Fruit fly (Drosophila melanogaster) whole organism, wandering third instar larva: ENCODE data around the gene CG31663.
A peak's percentile ranks its signal among the peaks of the same experiment; 100 is the strongest.

Source experiments
- Abd-B ChIP-seq: fragments of >200 bp; optimal IDR thresholded peaks from 2 replicates; lab custom pipeline; 2017; ENCODE audit warnings: missing biosample characterization, missing genetic modification characterization
- CG32264 ChIP-seq: fragments of 200-800 bp; sonication (Bioruptor generic); optimal IDR thresholded peaks from 2 replicates; lab custom pipeline; 2016; ENCODE audit warnings: missing biosample characterization, missing genetic modification characterization
- CG9705 ChIP-seq: fragments of 200-800 bp; sonication (Bioruptor generic); optimal IDR thresholded peaks from 2 replicates; lab custom pipeline; 2018; ENCODE audit warnings: missing biosample characterization, mild to moderate bottlenecking, missing genetic modification characterization
- CrebA ChIP-seq: fragments of 200-800 bp; sonication (Bioruptor generic); optimal IDR thresholded peaks from 2 replicates; lab custom pipeline; 2016; ENCODE audit warnings: missing biosample characterization, mild to moderate bottlenecking, missing genetic modification characterization, borderline replicate concordance
- Dfd ChIP-seq: fragments of >200 bp; optimal IDR thresholded peaks from 2 replicates; lab custom pipeline; 2017; ENCODE audit warnings: missing biosample characterization, missing genetic modification characterization
- Dif ChIP-seq: fragments of 200-275, 200-300 bp; sonication (Bioruptor generic); optimal IDR thresholded peaks from 2 replicates; lab custom pipeline; 2018; ENCODE audit warnings: missing biosample characterization, missing genetic modification characterization; ENCODE audit not compliant: partially characterized antibody
- HLH106 ChIP-seq: fragments of 200-800 bp; optimal IDR thresholded peaks from 3 replicates; lab custom pipeline; 2019; ENCODE audit warnings: missing biosample characterization, mild to moderate bottlenecking, missing genetic modification characterization, moderate library complexity
- Hnf4 ChIP-seq: fragments of 200-800 bp; sonication (Bioruptor generic); optimal IDR thresholded peaks from 2 replicates; lab custom pipeline; 2016; ENCODE audit warnings: missing biosample characterization, mild to moderate bottlenecking, missing genetic modification characterization
- Hr83 ChIP-seq: fragments of 200-300 bp; sonication (Bioruptor generic); optimal IDR thresholded peaks from 2 replicates; lab custom pipeline; 2016; ENCODE audit warnings: missing biosample characterization, mild to moderate bottlenecking, missing genetic modification characterization, moderate library complexity; ENCODE audit not compliant: poor library complexity, severe bottlenecking
- Jra ChIP-seq: sonication (Bioruptor generic); optimal IDR thresholded peaks from 2 replicates; lab custom pipeline; 2016; ENCODE audit warnings: missing biosample characterization, missing genetic modification characterization
- Myc ChIP-seq: fragments of >200 bp; optimal IDR thresholded peaks from 2 replicates; lab custom pipeline; 2017
- N ChIP-seq: fragments of >200 bp; optimal IDR thresholded peaks from 2 replicates; lab custom pipeline; 2018; ENCODE audit warnings: missing biosample characterization, missing external identifiers, missing genetic modification characterization
- OdsH ChIP-seq: fragments of 200-800 bp; sonication (Bioruptor generic); optimal IDR thresholded peaks from 2 replicates; lab custom pipeline; 2016; ENCODE audit warnings: missing biosample characterization, mild to moderate bottlenecking, missing genetic modification characterization
- Rel ChIP-seq, 2 experiments: fragments of 200-800 bp; sonication (Bioruptor generic) in 1 of 2; optimal IDR thresholded peaks; 2 replicates in 1 of 2; 3 replicates in 1 of 2; lab custom pipeline; 2016 to 2019; ENCODE audit warnings: mild to moderate bottlenecking in 2 of 2, missing biosample characterization in 2 of 2, missing genetic modification characterization in 2 of 2, moderate library complexity in 1 of 2
- Sp1 ChIP-seq: fragments of 200-800 bp; sonication (Bioruptor generic); optimal IDR thresholded peaks from 3 replicates; lab custom pipeline; 2019; ENCODE audit warnings: missing biosample characterization, mild to moderate bottlenecking, missing genetic modification characterization, moderate library complexity
- Vsx2 ChIP-seq: fragments of 200-300, 225-300 bp; sonication (Bioruptor generic); optimal IDR thresholded peaks from 2 replicates; lab custom pipeline; 2018; ENCODE audit warnings: missing biosample characterization, missing genetic modification characterization; ENCODE audit not compliant: partially characterized antibody
- br ChIP-seq: fragments of 200-800 bp; sonication (Bioruptor generic); optimal IDR thresholded peaks from 2 replicates; lab custom pipeline; 2016; ENCODE audit warnings: missing biosample characterization, missing genetic modification characterization
- brk ChIP-seq: fragments of 200-800 bp; sonication (Bioruptor generic); optimal IDR thresholded peaks from 2 replicates; lab custom pipeline; 2016; ENCODE audit warnings: missing biosample characterization, mild to moderate bottlenecking, missing genetic modification characterization
- dl ChIP-seq, 2 experiments: fragments of 175-275, 200-275 bp in 1 of 2; fragments of 200-275 bp in 1 of 2; sonication (Bioruptor generic); optimal IDR thresholded peaks; lab custom pipeline; 2018; ENCODE audit warnings: mild to moderate bottlenecking in 2 of 2, missing biosample characterization in 2 of 2, missing genetic modification characterization in 2 of 2, moderate library complexity in 2 of 2; ENCODE audit not compliant: partially characterized antibody in 2 of 2, insufficient read depth in 1 of 2
- dmrt93B ChIP-seq: fragments of 200-800 bp; sonication (Bioruptor generic); optimal IDR thresholded peaks from 2 replicates; lab custom pipeline; 2018; ENCODE audit warnings: missing biosample characterization, mild to moderate bottlenecking, missing genetic modification characterization
- dsf ChIP-seq: sonication (Bioruptor generic); optimal IDR thresholded peaks from 2 replicates; lab custom pipeline; 2016; ENCODE audit warnings: missing biosample characterization, missing genetic modification characterization, borderline replicate concordance
- ey ChIP-seq: fragments of 200-800 bp; sonication (Bioruptor generic); optimal IDR thresholded peaks from 2 replicates; lab custom pipeline; 2016; ENCODE audit warnings: missing biosample characterization, missing genetic modification characterization
- foxo ChIP-seq, 2 experiments: fragments of 200-800 bp; sonication (Bioruptor generic); optimal IDR thresholded peaks; 2 replicates in 1 of 2; 3 replicates in 1 of 2; lab custom pipeline; 2016 to 2017; ENCODE audit warnings: missing biosample characterization in 2 of 2, missing genetic modification characterization in 2 of 2
- h ChIP-seq: fragments of 200-800 bp; sonication (Bioruptor generic); optimal IDR thresholded peaks from 3 replicates; lab custom pipeline; 2016; ENCODE audit warnings: missing biosample characterization, mild to moderate bottlenecking, missing genetic modification characterization
- jim ChIP-seq: fragments of 175-275, 200-325 bp; sonication (Bioruptor generic); optimal IDR thresholded peaks from 2 replicates; lab custom pipeline; 2016; ENCODE audit warnings: missing biosample characterization, mild to moderate bottlenecking, missing genetic modification characterization
- lola ChIP-seq: fragments of >200 bp; optimal IDR thresholded peaks from 2 replicates; lab custom pipeline; 2017; ENCODE audit warnings: missing biosample characterization, missing genetic modification characterization
- psq ChIP-seq: fragments of 200-800 bp; sonication (Bioruptor generic); optimal IDR thresholded peaks from 3 replicates; lab custom pipeline; 2017; ENCODE audit warnings: missing biosample characterization, mild to moderate bottlenecking, missing genetic modification characterization, moderate library complexity
- sage ChIP-seq: fragments of 200-800 bp; sonication (Bioruptor generic); optimal IDR thresholded peaks from 2 replicates; lab custom pipeline; 2016; ENCODE audit warnings: missing biosample characterization, mild to moderate bottlenecking, missing genetic modification characterization
- sv ChIP-seq: fragments of 200-800 bp; sonication (Bioruptor generic); optimal IDR thresholded peaks from 3 replicates; lab custom pipeline; 2016; ENCODE audit warnings: missing biosample characterization, missing genetic modification characterization
- tai ChIP-seq: sonication (Bioruptor generic); optimal IDR thresholded peaks from 2 replicates; lab custom pipeline; 2016; ENCODE audit warnings: missing biosample characterization, missing genetic modification characterization
- woc ChIP-seq: sonication (Bioruptor generic); optimal IDR thresholded peaks from 2 replicates; lab custom pipeline; 2016; ENCODE audit warnings: missing biosample characterization, mild to moderate bottlenecking, missing genetic modification characterization

Gene CG31663

dm6 chr2L:1884409-1885082, 3.3 kb upstream of the CG31663 start, which contains the start of gene Wdr62 (continued):
- TF ChIP-seq brk (GFP tag; lab: Kevin White, UChicago) = no peak
- peak; percentile 22 for TF ChIP-seq ey
- peak; percentile 70 for TF ChIP-seq psq
- TF ChIP-seq sv = peak; percentile 34
- TF ChIP-seq foxo (GFP tag; optimal IDR thresholded peaks at IDR 0.05; lab: Kevin White, UChicago) = peak in 1 of 2 experiments; percentile 34
- no peak for TF ChIP-seq jim (GFP tag; lab: Kevin White, UChicago)
- TF ChIP-seq woc (GFP tag; lab: Kevin White, UChicago) = no peak
- TF ChIP-seq CG9705 (GFP tag; lab: Kevin White, UChicago) = no peak
- TF ChIP-seq Vsx2 (GFP tag; lab: Kevin White, UChicago) = peak; percentile 95
- TF ChIP-seq Hnf4 (GFP tag; lab: Kevin White, UChicago) = peak; percentile 67

dm6 chr2L:1883114-1883513, 1.8 kb upstream of the CG31663 start, which contains the start of gene CG15358:
CG15358 (minus strand) TSS chr2L:1883214.
- TF ChIP-seq woc (GFP tag; lab: Kevin White, UChicago) (no peak), Dfd (GFP tag; lab: Kevin White, UChicago) (no peak), Dif (GFP tag; lab: Kevin White, UChicago) (no peak), dl (GFP tag; optimal IDR thresholded peaks at IDR 0.05; lab: Kevin White, UChicago; ENCODE audit: insufficient read depth in 1 of 2, partially characterized antibody in 2 of 2) (no peak), OdsH (GFP tag; lab: Kevin White, UChicago) (no peak), Jra (GFP tag; lab: Kevin White, UChicago) (no peak), CG9705 (GFP tag; lab: Kevin White, UChicago) (no peak), lola (no peak), Rel (GFP tag; optimal IDR thresholded peaks at IDR 0.05; lab: Kevin White, UChicago) (no peak), Rel (tag; optimal IDR thresholded peaks at IDR 0.05; lab: Kevin White, UChicago) (no peak), CrebA (GFP tag; lab: Kevin White, UChicago) (no peak), Sp1 (no peak), br (GFP tag; lab: Kevin White, UChicago) (no peak), Abd-B (GFP tag; lab: Kevin White, UChicago) (no peak), Myc (no peak), tai (no peak)

dm6 chr2L:1873609-1874096, 7.6 kb downstream of the CG31663 start:
- TF ChIP-seq sage = no peak
- no peak for TF ChIP-seq ey
- TF ChIP-seq Hnf4 (GFP tag; lab: Kevin White, UChicago) = no peak
- no peak for TF ChIP-seq dsf (GFP tag; lab: Kevin White, UChicago)
- no peak for TF ChIP-seq sv
- TF ChIP-seq dmrt93B (GFP tag; lab: Kevin White, UChicago) = no peak
- no peak for TF ChIP-seq brk (GFP tag; lab: Kevin White, UChicago)
- no peak for TF ChIP-seq CrebA (GFP tag; lab: Kevin White, UChicago)
- TF ChIP-seq h (GFP tag; lab: Kevin White, UChicago) = no peak
- TF ChIP-seq Sp1 = no peak
- no peak for TF ChIP-seq tai
- TF ChIP-seq N = no peak
- no peak for TF ChIP-seq OdsH (GFP tag; lab: Kevin White, UChicago)
- no peak for TF ChIP-seq CG9705 (GFP tag; lab: Kevin White, UChicago)
- no peak for TF ChIP-seq Hr83 (GFP tag; lab: Kevin White, UChicago)
- no peak for TF ChIP-seq br (GFP tag; lab: Kevin White, UChicago)
- no peak for TF ChIP-seq HLH106 (tag; lab: Kevin White, UChicago)
- no peak for TF ChIP-seq CG32264 (GFP tag; lab: Kevin White, UChicago)
- no peak for TF ChIP-seq Jra (GFP tag; lab: Kevin White, UChicago)
- TF ChIP-seq, all 38 proteins: peak for 0

DNA sequence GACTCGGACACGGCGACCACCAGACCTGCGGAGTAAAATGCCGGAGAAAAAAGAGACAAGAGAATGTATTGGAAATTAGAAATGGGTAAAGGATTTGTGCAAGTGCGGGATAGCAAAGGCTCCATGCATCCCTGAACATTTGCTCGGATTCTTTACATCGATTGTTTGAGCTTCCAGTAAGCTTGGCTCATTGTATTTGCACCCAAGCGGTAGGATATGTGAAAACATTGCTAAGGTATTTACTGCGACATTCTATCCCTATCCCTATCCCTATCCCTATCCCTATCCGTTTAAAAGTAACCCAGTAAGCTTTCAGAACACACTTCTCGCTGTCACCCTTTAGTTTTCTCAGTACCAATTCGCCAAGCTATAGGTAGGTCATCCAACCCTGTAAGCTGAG, 11.8 kb downstream of the CG31663 start, which contains the start of gene CG7295:
CG7295 (plus strand) TSS at position 301 of the 400 bp plus-strand sequence.
- TF ChIP-seq OdsH (GFP tag; lab: Kevin White, UChicago) = no peak
